Worm (Caenorhabditis elegans): ENCODE measurements around the gene hlh-6.

DNA sequence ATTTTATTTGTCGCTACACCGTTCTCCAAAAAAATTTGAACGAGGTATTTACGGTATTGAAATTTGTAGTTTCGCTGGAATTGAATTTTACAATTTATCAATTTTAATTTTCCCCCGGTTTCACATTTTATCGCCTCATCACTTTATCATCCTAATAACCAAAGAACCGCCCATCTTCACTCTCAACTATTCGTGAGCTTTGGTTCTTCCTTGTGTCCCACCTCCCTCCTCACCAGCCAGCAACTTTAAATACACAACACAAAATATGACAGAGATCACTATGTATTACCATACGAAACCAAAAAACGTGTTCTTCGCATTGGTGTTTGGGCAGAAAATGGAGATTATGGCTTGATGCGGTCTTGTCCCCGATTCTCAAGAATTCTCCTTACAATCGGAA, 10.6 kb downstream of the hlh-6 start:
- no peak for TF ChIP-seq klf-2 (GFP tag; conservative IDR thresholded peaks at IDR 0.05)
- no peak for TF ChIP-seq ztf-23 (GFP tag; IDR thresholded peaks at IDR 0.05)
- TF ChIP-seq flt-1 (GFP tag; IDR thresholded peaks at IDR 0.05): no peak
- no peak for TF ChIP-seq T22C8.4 (GFP tag; IDR thresholded peaks at IDR 0.05)
- no peak for TF ChIP-seq ref-1 (GFP tag; conservative IDR thresholded peaks at IDR 0.05)
